Fruit fly (Drosophila melanogaster): ENCODE data around the gene tal-1A.

Gene tal-1A

DNA sequence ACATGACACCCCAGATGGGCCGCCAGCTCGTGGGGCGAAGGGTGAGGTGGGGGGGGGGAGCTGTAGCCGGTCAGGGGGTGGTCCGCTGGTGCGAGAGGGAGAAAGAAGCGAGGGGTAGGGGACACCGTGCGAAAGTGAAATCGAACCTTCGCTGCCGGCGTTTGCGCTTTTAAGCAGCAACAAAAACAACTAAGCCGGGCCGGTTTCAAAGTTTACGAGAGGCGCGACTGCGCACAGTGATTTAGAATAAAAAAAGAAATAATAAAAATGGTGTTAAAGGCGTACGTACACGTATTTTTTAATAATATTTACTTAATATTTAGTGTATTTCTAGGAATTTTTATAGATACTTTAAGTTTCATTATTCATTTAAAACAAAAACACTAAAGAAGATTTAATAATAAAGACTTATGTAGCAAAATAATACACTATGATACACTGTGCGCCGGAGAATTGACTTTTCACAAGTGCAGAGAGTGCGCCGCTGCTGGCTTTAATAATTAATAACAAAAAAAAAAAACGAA is 18.7 kb downstream of the tal-1A start (continued):
- TF ChIP-seq CG18619 (GFP tag; optimal IDR thresholded peaks at IDR 0.05) (peak; percentile 23), CG9876 (GFP tag; optimal IDR thresholded peaks at IDR 0.05) (no peak), CG4404 (GFP tag; IDR thresholded peaks at IDR 0.05) (no peak), CG32772 (GFP tag; IDR thresholded peaks at IDR 0.05) (0 out of 2 replicates have a peak, but pooled peaks have one; percentile 54), CG5953 (GFP tag; IDR thresholded peaks at IDR 0.05) (no peak; the same call in 1 of the 2 replicates), repo (GFP tag; optimal IDR thresholded peaks at IDR 0.05) (no peak), bab2 (GFP tag; optimal IDR thresholded peaks at IDR 0.05) (no peak), nerfin-1 (tag; optimal IDR thresholded peaks at IDR 0.05) (no peak), NC2α (GFP tag; optimal IDR thresholded peaks at IDR 0.05) (no peak), CG17612 (GFP tag; IDR thresholded peaks at IDR 0.05) (no peak), CG17802 (tag; optimal IDR thresholded peaks at IDR 0.05) (no peak), MTF-1 (GFP tag; optimal IDR thresholded peaks at IDR 0.05; ENCODE audit: borderline replicate concordance) (no peak), tx (GFP tag; optimal IDR thresholded peaks at IDR 0.05) (no peak), zen (tag; optimal IDR thresholded peaks at IDR 0.05) (no peak), lab (GFP tag; optimal IDR thresholded peaks at IDR 0.05) (peak; percentile 7), CG7745 (tag; optimal IDR thresholded peaks at IDR 0.05) (no peak), Mes4 (GFP tag; optimal IDR thresholded peaks at IDR 0.05) (no peak), CrebB (tag; optimal IDR thresholded peaks at IDR 0.05) (no peak), prd (optimal IDR thresholded peaks at IDR 0.05) (no peak), prd (GFP tag; IDR thresholded peaks at IDR 0.05) (peak; percentile 59; the same call in 2 of the 3 replicates), ewg (GFP tag; optimal IDR thresholded peaks at IDR 0.05) (peak; percentile 52), ac (GFP tag; optimal IDR thresholded peaks at IDR 0.05) (no peak), danr (GFP tag; IDR thresholded peaks at IDR 0.05) (no peak; the same call in 1 of the 2 replicates), insv (GFP tag; optimal IDR thresholded peaks at IDR 0.05) (no peak), abd-A (tag; optimal IDR thresholded peaks at IDR 0.05) (no peak), CG12219 (GFP tag; optimal IDR thresholded peaks at IDR 0.05) (no peak), CG4328 (GFP tag; optimal IDR thresholded peaks at IDR 0.05) (no peak), CHES-1-like (GFP tag; optimal IDR thresholded peaks at IDR 0.05) (no peak), CG15269 (tag; optimal IDR thresholded peaks at IDR 0.05) (peak; percentile 66), Gsc (GFP tag; IDR thresholded peaks at IDR 0.05) (no peak), mirr (GFP tag; optimal IDR thresholded peaks at IDR 0.05) (no peak), CG17568 (GFP tag; optimal IDR thresholded peaks at IDR 0.05) (peak; percentile 3), CG6813 (GFP tag; optimal IDR thresholded peaks at IDR 0.05) (no peak), Ravus (GFP tag; IDR thresholded peaks at IDR 0.05) (no peak), phol (tag; optimal IDR thresholded peaks at IDR 0.05) (peak; percentile 50), CG8089 (GFP tag; optimal IDR thresholded peaks at IDR 0.05) (no peak), H2.0 (GFP tag; IDR thresholded peaks at IDR 0.05) (peak; percentile 60), esg (GFP tag; conservative IDR thresholded peaks at IDR 0.05) (no peak; the same call in none of the 2 replicates), Hand (GFP tag; optimal IDR thresholded peaks at IDR 0.05) (no peak), Hmx (GFP tag; optimal IDR thresholded peaks at IDR 0.05) (no peak), Abd-B (GFP tag; optimal IDR thresholded peaks at IDR 0.05) (peak; percentile 53), BEAF-32 (GFP tag; optimal IDR thresholded peaks at IDR 0.05) (no peak), run (tag; optimal IDR thresholded peaks at IDR 0.05) (no peak), fd64A (GFP tag; optimal IDR thresholded peaks at IDR 0.05) (no peak), CG18262 (tag; optimal IDR thresholded peaks at IDR 0.05) (peak; percentile 66), ken (GFP tag; IDR thresholded peaks at IDR 0.05) (no peak; the same call in 2 of the 3 replicates), lilli (GFP tag; optimal IDR thresholded peaks at IDR 0.05) (no peak), tup (GFP tag; optimal IDR thresholded peaks at IDR 0.05) (no peak), unpg (GFP tag; optimal IDR thresholded peaks at IDR 0.05) (peak; percentile 59), CG10366 (GFP tag; IDR thresholded peaks at IDR 0.05) (peak; percentile 63)

Data from whole organism, embryonic.